Worm (Caenorhabditis elegans): ENCODE results near the gene kvs-3.

kvs-3 gene

ce11 chrV:9336462-9336861, 18.4 kb downstream of the kvs-3 start, which contains the start of gene coq-6:
coq-6 (plus strand) TSS chrV:9336762.
- TF ChIP-seq mab-5 (tag; optimal IDR thresholded peaks at IDR 0.05) (no peak), sem-4 (tag; optimal IDR thresholded peaks at IDR 0.05) (no peak), lin-39 (tag; optimal IDR thresholded peaks at IDR 0.05) (no peak), C34F6.9 (tag; optimal IDR thresholded peaks at IDR 0.05) (no peak), R02D3.7 (tag; optimal IDR thresholded peaks at IDR 0.05) (no peak), nhr-237 (tag; optimal IDR thresholded peaks at IDR 0.05) (no peak), peb-1 (tag; optimal IDR thresholded peaks at IDR 0.05) (no peak), nhr-129 (tag; optimal IDR thresholded peaks at IDR 0.05) (no peak), nhr-25 (tag; optimal IDR thresholded peaks at IDR 0.05) (no peak), zag-1 (tag; optimal IDR thresholded peaks at IDR 0.05) (no peak), Y55F3AM.14 (GFP tag; optimal IDR thresholded peaks at IDR 0.05) (no peak), ama-1 (optimal IDR thresholded peaks at IDR 0.05) (no peak), sma-3 (GFP tag; optimal IDR thresholded peaks at IDR 0.05) (no peak), alr-1 (tag; optimal IDR thresholded peaks at IDR 0.05) (no peak), nhr-12 (tag; optimal IDR thresholded peaks at IDR 0.05) (no peak)

- peak; percentile 51 for TF ChIP-seq sma-3 (GFP tag; optimal IDR thresholded peaks at IDR 0.05)
- TF ChIP-seq elt-3 (tag; optimal IDR thresholded peaks at IDR 0.05): no peak
- TF ChIP-seq nhr-25 (tag; optimal IDR thresholded peaks at IDR 0.05): peak; percentile 21
- TF ChIP-seq lin-39 (tag; optimal IDR thresholded peaks at IDR 0.05): no peak
- TF ChIP-seq lsy-2 (tag; optimal IDR thresholded peaks at IDR 0.05): no peak
- TF ChIP-seq ama-1 (optimal IDR thresholded peaks at IDR 0.05): peak; percentile 59
- peak; percentile 44 for TF ChIP-seq sma-9 (GFP tag; optimal IDR thresholded peaks at IDR 0.05)
- no peak for TF ChIP-seq sma-9 (tag; optimal IDR thresholded peaks at IDR 0.05)
- peak; percentile 55 for TF ChIP-seq nhr-129 (tag; optimal IDR thresholded peaks at IDR 0.05)
- TF ChIP-seq nhr-6 (tag; optimal IDR thresholded peaks at IDR 0.05): peak; percentile 2
- peak; percentile 53 for TF ChIP-seq Y55F3AM.14 (GFP tag; optimal IDR thresholded peaks at IDR 0.05)
These were observed 20.3 kb downstream of the kvs-3 start for ce11 chrV:9338452-9338851.

- TF ChIP-seq lsy-2 (tag; optimal IDR thresholded peaks at IDR 0.05): peak in 1 of 2 experiments; percentile 16
- TF ChIP-seq sma-9 (GFP tag; optimal IDR thresholded peaks at IDR 0.05): peak; percentile 31
- TF ChIP-seq sma-9 (tag; optimal IDR thresholded peaks at IDR 0.05): no peak
- TF ChIP-seq lin-13 (GFP tag; optimal IDR thresholded peaks at IDR 0.05): peak; percentile 2
- TF ChIP-seq snpc-4 (tag; optimal IDR thresholded peaks at IDR 0.05): no peak
- TF ChIP-seq sma-3 (GFP tag; optimal IDR thresholded peaks at IDR 0.05): peak; percentile 6
- no peak for TF ChIP-seq nhr-11 (tag; optimal IDR thresholded peaks at IDR 0.05)
- peak; percentile 78 for TF ChIP-seq ama-1 (optimal IDR thresholded peaks at IDR 0.05)
- peak; percentile 42 for TF ChIP-seq nhr-129 (tag; optimal IDR thresholded peaks at IDR 0.05)
These were observed 22.2 kb downstream of the kvs-3 start for ce11 chrV:9340318-9340717.

ce11 chrV:9342965-9343628, 25.0 kb downstream of the kvs-3 start:
- peak; percentile 27 for TF ChIP-seq ztf-4 (tag; optimal IDR thresholded peaks at IDR 0.05)
- TF ChIP-seq lsy-2 (tag; optimal IDR thresholded peaks at IDR 0.05): peak in 1 of 2 experiments; percentile 17
- peak; percentile 75 for TF ChIP-seq ama-1 (optimal IDR thresholded peaks at IDR 0.05)
- peak; percentile 1 for TF ChIP-seq unc-55 (GFP tag; optimal IDR thresholded peaks at IDR 0.05)
- peak; percentile 29 for TF ChIP-seq gmeb-1 (tag; optimal IDR thresholded peaks at IDR 0.05)
- TF ChIP-seq alr-1 (tag; optimal IDR thresholded peaks at IDR 0.05): no peak

ce11 chrV:9343629-9344624, 25.8 kb downstream of the kvs-3 start, which contains the start of gene tos-1:
tos-1 (minus strand) TSS chrV:9344203.
- TF ChIP-seq nhr-6 (tag; optimal IDR thresholded peaks at IDR 0.05) (peak; percentile 96), gmeb-1 (tag; optimal IDR thresholded peaks at IDR 0.05) (peak; percentile 92), unc-55 (GFP tag; optimal IDR thresholded peaks at IDR 0.05) (peak; percentile 91), nhr-11 (tag; optimal IDR thresholded peaks at IDR 0.05) (peak; percentile 79), egl-27 (tag; optimal IDR thresholded peaks at IDR 0.05) (peak; percentile 95), ZK546.5 (tag; optimal IDR thresholded peaks at IDR 0.05) (peak; percentile 70), unc-39 (tag; optimal IDR thresholded peaks at IDR 0.05) (peak; percentile 51), blmp-1 (tag; optimal IDR thresholded peaks at IDR 0.05; ENCODE audit: insufficient read depth) (peak; percentile 89), ztf-1 (GFP tag; conservative IDR thresholded peaks at IDR 0.05) (peak; percentile 94; the same call in 1 of the 2 replicates), ceh-82 (tag; optimal IDR thresholded peaks at IDR 0.05) (peak; percentile 82), snpc-4 (tag; optimal IDR thresholded peaks at IDR 0.05) (peak; percentile 50), elt-1 (tag; optimal IDR thresholded peaks at IDR 0.05) (no peak), mbf-1 (tag; optimal IDR thresholded peaks at IDR 0.05) (no peak), ztf-4 (tag; optimal IDR thresholded peaks at IDR 0.05) (peak; percentile 91), C34F6.9 (tag; optimal IDR thresholded peaks at IDR 0.05) (peak; percentile 99), lsy-2 (tag; optimal IDR thresholded peaks at IDR 0.05) (peak; percentile 91 to 95), ceh-16 (tag; optimal IDR thresholded peaks at IDR 0.05) (peak; percentile 61), elt-3 (tag; optimal IDR thresholded peaks at IDR 0.05) (no peak), R02D3.7 (tag; optimal IDR thresholded peaks at IDR 0.05) (peak; percentile 64), mab-5 (tag; optimal IDR thresholded peaks at IDR 0.05) (peak; percentile 96), dmd-4 (tag; optimal IDR thresholded peaks at IDR 0.05) (no peak), sma-3 (GFP tag; optimal IDR thresholded peaks at IDR 0.05) (peak; percentile 100), fos-1 (tag; optimal IDR thresholded peaks at IDR 0.05) (peak; percentile 95), ztf-11 (tag; optimal IDR thresholded peaks at IDR 0.05) (peak; percentile 32), crh-2 (tag; optimal IDR thresholded peaks at IDR 0.05) (peak; percentile 98), nhr-129 (tag; optimal IDR thresholded peaks at IDR 0.05) (peak; percentile 95)
